Worm (Caenorhabditis elegans) whole organism, mixed stage, embryonic: ENCODE measurements around the gene cnd-1.

Source experiments
- M03D4.4 ChIP-seq: sonication (generic microtip); optimal IDR thresholded peaks from 2 replicates; lab custom pipeline; 2017; ENCODE audit warnings: mild to moderate bottlenecking, missing genetic modification characterization, missing compliant biosample characterization
- bed-3 ChIP-seq: fragments of 200-800 bp; sonication (Bioruptor generic); optimal IDR thresholded peaks from 3 replicates; lab custom pipeline; 2018; ENCODE audit warnings: mild to moderate bottlenecking, missing genetic modification characterization, moderate library complexity, missing compliant biosample characterization
- blmp-1 ChIP-seq: fragments of 150-350 bp; optimal IDR thresholded peaks from 2 replicates; lab custom pipeline; 2014; ENCODE audit warnings: missing biosample characterization, missing genetic modification characterization
- ceh-39 ChIP-seq: fragments of 150-350 bp; optimal IDR thresholded peaks from 2 replicates; lab custom pipeline; 2014; ENCODE audit warnings: missing biosample characterization, missing genetic modification characterization
- ceh-43 ChIP-seq: fragments of 200-800 bp; sonication (Bioruptor generic); optimal IDR thresholded peaks from 2 replicates; lab custom pipeline; 2018; ENCODE audit warnings: mild to moderate bottlenecking, missing genetic modification characterization, moderate library complexity, missing compliant biosample characterization
- ceh-83 ChIP-seq: fragments of 200-800 bp; sonication (Bioruptor generic); optimal IDR thresholded peaks from 2 replicates; lab custom pipeline; 2018; ENCODE audit warnings: mild to moderate bottlenecking, missing genetic modification characterization, missing compliant biosample characterization
- ces-1 ChIP-seq: fragments of 150-350 bp; optimal IDR thresholded peaks from 2 replicates; lab custom pipeline; 2014; ENCODE audit warnings: missing biosample characterization, missing genetic modification reagents, missing genetic modification characterization
- drap-1 ChIP-seq: fragments of 200-800 bp; sonication (Bioruptor generic); optimal IDR thresholded peaks from 3 replicates; lab custom pipeline; 2018; ENCODE audit warnings: mild to moderate bottlenecking, missing genetic modification characterization, missing compliant biosample characterization
- elt-1 ChIP-seq: sonication (generic microtip); optimal IDR thresholded peaks from 2 replicates; lab custom pipeline; 2017; ENCODE audit warnings: missing genetic modification characterization, mild to moderate bottlenecking, missing compliant biosample characterization, antibody characterized with exemption, moderate library complexity, borderline replicate concordance; ENCODE audit not compliant: insufficient read depth
- elt-3 ChIP-seq: fragments of 150-350 bp; optimal IDR thresholded peaks from 2 replicates; lab custom pipeline; 2014; ENCODE audit warnings: missing biosample characterization, missing genetic modification characterization
- ham-2 ChIP-seq: fragments of 200-800 bp; sonication (Bioruptor generic); optimal IDR thresholded peaks from 2 replicates; lab custom pipeline; 2018; ENCODE audit warnings: mild to moderate bottlenecking, missing genetic modification characterization, missing compliant biosample characterization
- hlh-1 ChIP-seq: fragments of 150-350 bp; optimal IDR thresholded peaks from 2 replicates; lab custom pipeline; 2014; ENCODE audit warnings: missing biosample characterization, missing genetic modification reagents, missing genetic modification characterization
- lin-13 ChIP-seq: fragments of 150-350 bp; optimal IDR thresholded peaks from 2 replicates; lab custom pipeline; 2014; ENCODE audit warnings: missing biosample characterization, missing genetic modification characterization
- lin-32 ChIP-seq: fragments of 200-800 bp; sonication (Bioruptor generic); optimal IDR thresholded peaks from 2 replicates; lab custom pipeline; 2018; ENCODE audit warnings: mild to moderate bottlenecking, missing genetic modification characterization, missing compliant biosample characterization
- lsy-2 ChIP-seq: fragments of 150-350 bp; optimal IDR thresholded peaks from 2 replicates; lab custom pipeline; 2014; ENCODE audit warnings: missing biosample characterization, missing genetic modification characterization
- mab-5 ChIP-seq: fragments of 150-350 bp; optimal IDR thresholded peaks from 2 replicates; lab custom pipeline; 2014; ENCODE audit warnings: missing biosample characterization, missing genetic modification characterization
- mep-1 ChIP-seq: fragments of 150-350 bp; optimal IDR thresholded peaks from 2 replicates; lab custom pipeline; 2017; ENCODE audit warnings: missing biosample characterization, missing genetic modification reagents, missing genetic modification characterization, inconsistent platforms
- mls-2 ChIP-seq: sonication (generic microtip); optimal IDR thresholded peaks from 2 replicates; lab custom pipeline; 2016; ENCODE audit warnings: mild to moderate bottlenecking, missing genetic modification characterization, moderate library complexity, missing compliant biosample characterization
- nhr-12 ChIP-seq: fragments of 150-350 bp; optimal IDR thresholded peaks from 2 replicates; lab custom pipeline; 2014; ENCODE audit warnings: missing biosample characterization, missing genetic modification characterization
- nhr-2 ChIP-seq: fragments of 150-350 bp; optimal IDR thresholded peaks from 2 replicates; lab custom pipeline; 2014; ENCODE audit warnings: missing biosample characterization, missing genetic modification characterization
- nhr-28 ChIP-seq: fragments of 150-350 bp; optimal IDR thresholded peaks from 2 replicates; lab custom pipeline; 2014; ENCODE audit warnings: missing biosample characterization, missing genetic modification characterization
- nhr-76 ChIP-seq: sonication (generic microtip); optimal IDR thresholded peaks from 2 replicates; lab custom pipeline; 2017; ENCODE audit warnings: missing biosample characterization, missing genetic modification characterization
- pha-4 ChIP-seq: fragments of 150-350 bp; optimal IDR thresholded peaks from 2 replicates; lab custom pipeline; 2018; ENCODE audit warnings: missing biosample characterization, missing genetic modification reagents, missing genetic modification characterization
- sem-2 ChIP-seq: fragments of 200-800 bp; sonication (Bioruptor generic); optimal IDR thresholded peaks from 2 replicates; lab custom pipeline; 2018; ENCODE audit warnings: mild to moderate bottlenecking, missing genetic modification characterization, missing compliant biosample characterization
- snpc-4 ChIP-seq: fragments of 150-350 bp; optimal IDR thresholded peaks from 2 replicates; lab custom pipeline; 2014; ENCODE audit warnings: missing biosample characterization, missing genetic modification characterization
- sptf-1 ChIP-seq: sonication (generic microtip); optimal IDR thresholded peaks from 2 replicates; lab custom pipeline; 2017; ENCODE audit warnings: mild to moderate bottlenecking, missing genetic modification characterization, moderate library complexity, missing compliant biosample characterization
- tbx-8 ChIP-seq: fragments of 200-800 bp; sonication (Bioruptor generic); optimal IDR thresholded peaks from 2 replicates; lab custom pipeline; 2018; ENCODE audit warnings: mild to moderate bottlenecking, missing genetic modification characterization, moderate library complexity, missing compliant biosample characterization
- unc-120 ChIP-seq: sonication (generic microtip); optimal IDR thresholded peaks from 2 replicates; lab custom pipeline; 2017; ENCODE audit warnings: missing genetic modification characterization, missing compliant biosample characterization; ENCODE audit not compliant: poor library complexity, severe bottlenecking
- unc-39 ChIP-seq: fragments of 150-350 bp; optimal IDR thresholded peaks from 2 replicates; lab custom pipeline; 2014; ENCODE audit warnings: missing biosample characterization, missing genetic modification characterization
- unc-62 ChIP-seq: fragments of 150-350 bp; optimal IDR thresholded peaks from 2 replicates; lab custom pipeline; 2014; ENCODE audit warnings: missing biosample characterization, missing genetic modification reagents, missing genetic modification characterization
- zip-8 ChIP-seq: fragments of 150-350 bp; optimal IDR thresholded peaks from 2 replicates; lab custom pipeline; 2014; ENCODE audit warnings: missing biosample characterization, missing genetic modification characterization
- ztf-11 ChIP-seq: fragments of 150-350 bp; optimal IDR thresholded peaks from 2 replicates; lab custom pipeline; 2014; ENCODE audit warnings: missing biosample characterization, missing genetic modification characterization

Gene cnd-1

ce11 chrIII:5264813-5265212 lies 20.4 kb upstream of the cnd-1 start, which contains the start of gene gro-1:
TSS of gene gro-1 (plus strand) at chrIII:5265113.
- TF ChIP-seq ham-2 (GFP tag; lab: Kevin White, UChicago) = no peak
- no peak for TF ChIP-seq nhr-12

DNA sequence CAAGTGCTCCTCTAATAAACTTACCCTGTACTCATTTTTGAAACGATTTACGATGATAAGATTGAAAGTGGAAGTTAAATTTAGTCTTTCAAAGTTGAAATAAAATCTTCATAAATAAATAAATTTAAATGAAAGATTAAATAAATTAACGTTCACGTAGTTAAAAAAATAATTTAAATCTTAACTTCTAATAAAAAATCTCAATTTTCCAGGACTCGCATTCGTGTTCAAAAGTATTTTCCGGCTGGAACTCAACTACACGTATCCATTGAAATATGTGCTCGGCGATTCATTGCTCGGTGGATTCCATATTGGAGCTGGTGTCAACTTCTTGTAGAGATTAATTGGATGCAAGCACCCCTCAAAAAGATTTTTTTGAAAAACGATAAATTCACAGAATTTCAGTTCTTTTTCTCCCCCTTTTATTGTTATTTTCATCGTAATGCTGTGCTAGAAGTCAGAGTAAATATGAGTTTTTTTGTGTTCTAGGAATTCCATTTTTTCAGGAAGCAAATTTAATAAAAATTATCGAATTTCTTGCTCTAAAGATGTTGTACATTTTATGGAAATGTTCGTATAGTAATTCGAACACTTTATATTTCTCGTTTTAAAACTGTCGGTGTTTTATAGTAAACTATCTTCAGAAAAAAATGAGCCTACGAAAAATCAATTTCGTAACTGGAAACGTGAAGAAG lies 19.0 kb upstream of the cnd-1 start, which contains the start of the genes C34E10.9 and hap-1:
Gene C34E10.9, minus strand, starts transcription at position 101 of the 695 bp plus-strand sequence.
Gene hap-1, plus strand, starts transcription at position 645 of the 695 bp plus-strand sequence.
- no peak for TF ChIP-seq lin-32 (GFP tag; lab: Kevin White, UChicago)
- TF ChIP-seq lin-13 (tag; lab: Kevin White, UChicago) = no peak
- no peak for TF ChIP-seq nhr-12
- no peak for TF ChIP-seq pha-4
- TF ChIP-seq ceh-83 (GFP tag; lab: Kevin White, UChicago) = no peak
- TF ChIP-seq ztf-11 = no peak
- TF ChIP-seq unc-39 (tag; lab: Kevin White, UChicago) = no peak
- no peak for TF ChIP-seq mab-5 (tag; lab: Kevin White, UChicago)
- no peak for TF ChIP-seq lsy-2 (tag; lab: Kevin White, UChicago)
- no peak for TF ChIP-seq tbx-8 (GFP tag; lab: Kevin White, UChicago)
- TF ChIP-seq mls-2 (tag; lab: Kevin White, UChicago) = no peak
- TF ChIP-seq drap-1 (GFP tag; lab: Kevin White, UChicago) = no peak
- no peak for TF ChIP-seq ces-1 (GFP tag; lab: Kevin White, UChicago)
- no peak for TF ChIP-seq snpc-4 (tag; lab: Kevin White, UChicago)
- no peak for TF ChIP-seq mep-1
- no peak for TF ChIP-seq elt-1 (tag; lab: Kevin White, UChicago)
- no peak for TF ChIP-seq M03D4.4 (tag; lab: Kevin White, UChicago)
- no peak for TF ChIP-seq unc-62 (GFP tag; lab: Kevin White, UChicago)

DNA sequence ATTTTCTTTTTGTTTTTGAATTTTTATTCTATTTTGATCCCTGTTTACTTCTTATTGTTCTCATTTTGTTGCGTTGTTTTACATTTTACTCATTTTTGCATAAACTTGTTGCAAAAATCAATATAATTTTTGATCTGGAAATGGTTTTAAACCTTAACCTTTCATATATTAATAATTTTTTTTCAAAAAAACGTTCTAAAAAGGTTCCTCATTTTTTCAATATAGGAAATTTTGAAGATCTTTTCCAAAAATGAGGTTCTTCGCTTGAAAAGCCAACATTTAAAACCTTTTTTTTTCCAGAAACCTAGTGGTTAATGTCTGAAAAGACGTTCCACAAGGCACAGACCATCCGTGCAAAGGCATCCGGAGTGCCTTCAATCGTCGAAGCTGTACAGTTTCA lies 16.0 kb upstream of the cnd-1 start, which contains the start of gene gop-3:
Gene gop-3, plus strand, starts transcription at position 301 of the 400 bp plus-strand sequence.
- TF ChIP-seq mls-2 (tag; lab: Kevin White, UChicago) (no peak), ham-2 (GFP tag; lab: Kevin White, UChicago) (no peak), ceh-39 (tag; lab: Kevin White, UChicago) (no peak), unc-62 (GFP tag; lab: Kevin White, UChicago) (no peak), nhr-2 (tag; lab: Kevin White, UChicago) (no peak), sptf-1 (tag; lab: Kevin White, UChicago) (no peak), nhr-76 (tag; lab: Kevin White, UChicago) (no peak), bed-3 (GFP tag; lab: Kevin White, UChicago) (no peak), ceh-43 (no peak), M03D4.4 (tag; lab: Kevin White, UChicago) (no peak), elt-1 (tag; lab: Kevin White, UChicago) (no peak), drap-1 (GFP tag; lab: Kevin White, UChicago) (no peak), ztf-11 (no peak), zip-8 (tag; lab: Kevin White, UChicago) (no peak)

DNA sequence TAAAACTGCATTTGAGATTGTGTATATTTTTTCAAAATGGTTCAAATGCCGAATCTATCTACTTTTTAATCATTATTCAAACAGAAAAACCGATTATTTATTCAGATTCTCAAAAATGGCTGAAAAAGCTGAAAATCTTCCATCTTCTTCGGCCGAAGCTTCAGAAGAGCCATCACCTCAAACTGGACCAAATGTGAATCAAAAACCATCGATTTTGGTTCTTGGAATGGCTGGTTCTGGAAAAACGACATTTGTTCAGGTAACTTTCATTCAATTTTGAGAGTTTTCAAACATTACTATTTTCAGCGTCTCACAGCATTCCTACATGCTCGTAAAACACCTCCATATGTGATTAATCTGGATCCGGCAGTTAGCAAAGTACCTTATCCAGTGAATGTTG lies 14.5 kb upstream of the cnd-1 start, which contains the start of gene gop-2:
Gene gop-2, plus strand, starts transcription at position 106 of the 400 bp plus-strand sequence.
- no peak for TF ChIP-seq elt-1 (tag; lab: Kevin White, UChicago)
- no peak for TF ChIP-seq lin-13 (tag; lab: Kevin White, UChicago)
- no peak for TF ChIP-seq unc-120
- no peak for TF ChIP-seq blmp-1 (tag; lab: Kevin White, UChicago)
- no peak for TF ChIP-seq lsy-2 (tag; lab: Kevin White, UChicago)
- TF ChIP-seq elt-3 (tag; lab: Kevin White, UChicago) = no peak
- no peak for TF ChIP-seq lin-32 (GFP tag; lab: Kevin White, UChicago)
- no peak for TF ChIP-seq nhr-28 (tag; lab: Kevin White, UChicago)
- no peak for TF ChIP-seq ztf-11
- no peak for TF ChIP-seq ceh-83 (GFP tag; lab: Kevin White, UChicago)
- TF ChIP-seq nhr-76 (tag; lab: Kevin White, UChicago) = no peak
- TF ChIP-seq tbx-8 (GFP tag; lab: Kevin White, UChicago) = no peak
- no peak for TF ChIP-seq drap-1 (GFP tag; lab: Kevin White, UChicago)
- TF ChIP-seq zip-8 (tag; lab: Kevin White, UChicago) = no peak
- no peak for TF ChIP-seq sem-2 (GFP tag; lab: Kevin White, UChicago)
- TF ChIP-seq hlh-1 (tag; lab: Kevin White, UChicago) = no peak
- no peak for TF ChIP-seq bed-3 (GFP tag; lab: Kevin White, UChicago)
- TF ChIP-seq mab-5 (tag; lab: Kevin White, UChicago) = no peak
- TF ChIP-seq M03D4.4 (tag; lab: Kevin White, UChicago) = no peak
- no peak for TF ChIP-seq sptf-1 (tag; lab: Kevin White, UChicago)
